Fruit fly (Drosophila melanogaster) ovary, adult (tissue): ENCODE measurements around the gene APC7.

Source experiments
- CG17801 ChIP-seq: fragments of 200-800 bp; optimal IDR thresholded peaks from 2 replicates; lab custom pipeline; 2019; ENCODE audit warnings: missing biosample characterization, mild to moderate bottlenecking, missing genetic modification characterization, moderate library complexity; ENCODE audit not compliant: partially characterized antibody

The APC7 gene

dm6 chrX:6596788-6597187 lies at the start of gene APC7:
TSS of gene APC7 (plus strand) at chrX:6597088.
- TF ChIP-seq CG17801 (GFP tag; lab: Kevin White, UChicago): no peak

DNA sequence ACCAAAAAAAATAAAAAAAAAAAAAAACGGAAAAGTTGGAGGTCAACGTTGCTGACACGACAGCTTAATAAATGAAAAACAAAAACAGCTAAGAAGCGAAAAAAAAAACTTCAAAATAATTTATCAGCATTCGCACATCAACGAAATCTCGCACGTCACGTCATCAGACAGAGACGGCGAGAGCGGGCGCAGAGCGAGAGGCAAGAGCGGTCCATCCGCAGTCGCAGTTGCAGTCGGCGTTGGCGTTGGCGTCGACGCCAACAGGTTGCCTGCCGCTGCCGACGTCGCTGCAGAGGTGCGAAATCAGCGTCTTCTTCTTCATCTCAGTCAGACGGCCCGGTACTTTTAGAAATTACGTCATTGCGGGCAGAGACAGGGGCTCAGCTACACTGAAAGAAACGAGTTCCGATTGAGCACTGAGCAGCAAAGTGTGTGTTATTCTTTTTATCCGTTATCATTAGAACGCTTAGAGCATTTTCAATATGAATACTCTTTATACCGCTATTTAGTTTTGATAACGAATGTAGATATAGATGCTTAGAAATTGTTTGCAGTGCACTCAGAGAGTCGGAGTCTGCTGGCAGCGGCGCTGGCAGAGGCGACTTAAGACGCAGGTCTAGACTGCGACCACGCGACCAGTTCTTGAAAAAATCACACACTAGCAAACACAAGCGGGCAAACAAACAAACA lies 47.3 kb upstream of the APC7 start:
- peak; percentile 84 for TF ChIP-seq CG17801 (GFP tag; lab: Kevin White, UChicago)

DNA sequence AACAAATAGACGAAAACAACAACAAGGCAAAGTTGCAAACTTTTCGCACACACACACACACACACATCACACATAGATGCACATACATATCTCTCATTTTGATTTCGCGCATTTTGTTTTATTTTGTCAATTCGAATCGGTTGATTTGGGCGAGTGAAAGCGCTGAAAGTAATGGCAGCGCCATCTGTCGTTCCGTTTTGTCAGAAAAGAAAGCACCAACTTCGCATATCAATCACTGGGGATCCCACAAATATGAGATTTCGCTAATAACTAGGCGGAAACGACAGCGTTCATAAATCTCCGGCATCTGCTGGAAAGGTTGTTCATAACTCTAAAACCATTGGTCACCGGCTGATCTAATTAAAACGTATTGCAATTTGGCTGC lies 46.8 kb upstream of the APC7 start:
- TF ChIP-seq CG17801 (GFP tag; lab: Kevin White, UChicago): no peak

DNA sequence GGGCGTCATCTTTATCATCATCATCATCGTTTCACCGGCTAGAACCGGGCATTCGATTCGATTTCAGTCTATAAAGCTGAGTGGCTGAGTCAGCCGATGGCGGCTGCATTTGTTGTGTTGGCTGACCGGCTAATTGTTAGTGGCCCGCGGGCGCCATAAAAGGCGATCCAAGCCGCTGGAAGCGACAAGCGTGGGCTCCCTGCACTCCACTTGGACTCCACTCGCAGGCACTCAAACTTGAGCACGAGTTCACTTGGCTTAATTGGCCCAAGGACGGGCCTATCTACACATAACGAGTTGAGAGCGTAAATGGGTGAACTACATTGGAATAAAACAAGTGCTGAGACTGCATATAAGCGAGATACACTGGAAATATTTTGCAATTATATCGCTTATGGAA lies 45.4 kb upstream of the APC7 start:
- no peak for TF ChIP-seq CG17801 (GFP tag; lab: Kevin White, UChicago)

DNA sequence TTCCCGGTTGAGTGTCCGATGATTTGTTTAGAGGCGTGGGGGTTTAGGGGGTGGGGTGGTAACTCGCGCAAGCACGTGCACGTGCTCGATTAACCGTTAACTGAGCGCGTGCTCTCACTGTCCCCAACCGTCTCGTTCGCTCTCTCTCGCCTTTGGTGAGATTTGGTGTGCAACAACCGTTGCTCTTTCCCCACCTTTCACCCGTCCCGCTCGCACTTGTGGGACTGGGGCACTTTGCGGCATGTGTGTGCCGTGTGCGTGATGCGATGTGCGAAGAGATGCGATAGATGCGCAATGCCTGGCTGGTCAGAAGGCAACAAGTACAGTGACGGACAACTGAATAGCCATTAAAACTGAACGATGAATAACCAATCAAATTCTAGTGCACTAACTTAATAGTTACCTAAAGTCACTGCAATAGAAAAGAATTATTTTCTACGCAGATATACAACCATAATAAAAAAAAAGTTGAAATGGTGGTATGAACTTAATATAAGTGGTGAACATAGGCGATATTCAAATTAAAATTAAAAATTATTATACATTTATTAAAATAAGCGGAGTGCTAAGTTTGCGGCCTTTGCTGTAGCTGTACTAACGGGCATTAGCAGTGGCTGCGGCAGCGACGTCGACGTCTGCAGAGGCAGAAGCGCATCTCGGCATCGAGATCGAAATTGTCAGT lies 25.5 kb upstream of the APC7 start:
- no peak for TF ChIP-seq CG17801 (GFP tag; lab: Kevin White, UChicago)

dm6 chrX:6573799-6574198 lies 23.1 kb upstream of the APC7 start:
- no peak for TF ChIP-seq CG17801 (GFP tag; lab: Kevin White, UChicago)

dm6 chrX:6574488-6574887 lies 22.4 kb upstream of the APC7 start:
- TF ChIP-seq CG17801 (GFP tag; lab: Kevin White, UChicago): no peak

dm6 chrX:6588990-6589389 lies 7.9 kb upstream of the APC7 start, which contains the start of gene CG17717:
TSS of gene CG17717 (plus strand) at chrX:6589290.
- no peak for TF ChIP-seq CG17801 (GFP tag; lab: Kevin White, UChicago)

- peak; percentile 35 for TF ChIP-seq CG17801 (GFP tag; lab: Kevin White, UChicago)
These were observed 6.1 kb upstream of the APC7 start, which contains the start of gene Pat1 for dm6 chrX:6590681-6591289. TSS of gene Pat1 (plus strand) at chrX:6590776.

DNA sequence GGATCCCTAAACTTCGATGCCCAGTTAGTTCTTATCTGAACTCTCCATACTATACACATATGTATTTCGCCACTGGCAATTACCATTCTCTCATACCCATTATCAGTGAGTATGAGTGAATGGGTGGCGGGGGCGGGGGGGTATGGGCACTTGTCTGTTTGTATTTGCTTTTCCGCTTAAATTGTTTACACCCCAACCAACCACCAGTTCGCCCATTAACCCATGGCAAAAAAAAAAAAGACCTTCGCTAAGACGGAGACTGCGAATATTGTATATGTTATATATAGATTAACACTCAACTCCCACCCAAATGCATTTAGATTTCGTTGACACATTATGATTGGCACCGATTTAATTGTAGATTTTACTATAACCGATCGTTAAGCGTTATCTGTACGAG lies 4.8 kb upstream of the APC7 start:
- TF ChIP-seq CG17801 (GFP tag; lab: Kevin White, UChicago): no peak

dm6 chrX:6592745-6593144 lies 4.1 kb upstream of the APC7 start:
- no peak for TF ChIP-seq CG17801 (GFP tag; lab: Kevin White, UChicago)

dm6 chrX:6599233-6599632 lies 2.3 kb downstream of the APC7 start:
- peak; percentile 62 for TF ChIP-seq CG17801 (GFP tag; lab: Kevin White, UChicago)

DNA sequence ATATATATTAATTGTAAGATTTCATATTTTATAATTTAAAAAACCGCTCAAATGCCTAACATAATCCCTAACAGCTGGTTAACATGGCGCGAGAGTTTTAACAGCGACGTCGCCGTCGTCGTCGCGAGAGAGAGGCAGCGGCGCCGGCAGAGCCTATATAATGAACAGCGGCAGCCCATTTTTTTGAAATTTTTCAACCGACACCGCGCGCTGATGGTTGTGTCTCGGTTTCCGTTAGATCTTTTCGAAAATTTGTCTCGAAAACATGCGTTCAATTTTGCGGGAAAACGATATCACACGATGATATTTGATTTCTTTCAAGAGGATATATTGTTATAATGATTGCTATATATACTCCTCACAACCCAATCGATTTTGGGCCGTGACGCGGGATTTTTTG lies 3.0 kb downstream of the APC7 start, which contains the start of gene pigs:
Gene pigs (plus strand): TSS at position 183 of the 400 bp plus-strand sequence.
- TF ChIP-seq CG17801 (GFP tag; lab: Kevin White, UChicago): no peak

DNA sequence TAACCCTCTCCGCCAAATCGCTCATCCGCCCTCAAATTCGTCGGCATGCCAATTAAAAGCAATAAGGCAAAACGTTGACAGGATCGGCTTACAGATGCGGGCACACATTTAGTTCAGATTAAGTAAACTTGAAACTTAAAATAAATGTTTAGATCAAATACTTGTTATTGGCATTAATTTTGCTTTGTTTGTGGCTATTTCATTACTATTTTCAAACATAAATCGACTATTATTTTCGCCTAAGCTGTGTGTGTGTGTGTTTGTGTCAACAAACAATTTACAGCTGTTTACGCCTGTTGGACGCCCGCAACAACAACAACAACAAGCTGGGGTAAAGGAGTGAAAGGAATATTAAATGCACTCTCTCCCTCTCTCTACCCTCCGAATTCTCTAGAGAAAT lies 4.3 kb downstream of the APC7 start:
- TF ChIP-seq CG17801 (GFP tag; lab: Kevin White, UChicago): no peak

dm6 chrX:6601641-6602276 lies 4.9 kb downstream of the APC7 start:
- TF ChIP-seq CG17801 (GFP tag; lab: Kevin White, UChicago): peak; percentile 76
